Worm (Caenorhabditis elegans) whole organism, young adult: ENCODE results near the gene T03F6.3.

Experiments used
- B0035.1 ChIP-seq: sonication (generic microtip); optimal IDR thresholded peaks from 2 replicates; lab custom pipeline; 2016; ENCODE audit warnings: missing genetic modification characterization, mild to moderate bottlenecking, missing compliant biosample characterization, missing genotype, missing genetic modification reagents
- C17E4.6 ChIP-seq: fragments of 200-800 bp; sonication (Bioruptor generic); IDR thresholded peaks from 2 replicates; pipeline ENCODE4 v1.3.6; 2022; ENCODE audit warnings: missing genetic modification reagents, missing genetic modification characterization, missing compliant biosample characterization
- F23B12.7 ChIP-seq: sonication (generic microtip); optimal IDR thresholded peaks from 2 replicates; lab custom pipeline; 2017; ENCODE audit warnings: missing genetic modification characterization, mild to moderate bottlenecking, missing compliant biosample characterization, antibody characterized with exemption, moderate library complexity; ENCODE audit not compliant: insufficient read depth
- F49E8.2 ChIP-seq: sonication (generic microtip); optimal IDR thresholded peaks from 3 replicates; lab custom pipeline; 2017; ENCODE audit warnings: missing genetic modification characterization, mild to moderate bottlenecking, missing compliant biosample characterization, antibody characterized with exemption, moderate library complexity; ENCODE audit not compliant: insufficient read depth
- F52B5.7 ChIP-seq: sonication (generic microtip); optimal IDR thresholded peaks from 2 replicates; lab custom pipeline; 2016; ENCODE audit warnings: mild to moderate bottlenecking, missing genetic modification characterization, missing compliant biosample characterization
- F55B11.4 ChIP-seq: sonication (generic microtip); optimal IDR thresholded peaks from 2 replicates; lab custom pipeline; 2016; ENCODE audit warnings: missing compliant biosample characterization, missing genetic modification characterization, borderline replicate concordance; ENCODE audit not compliant: insufficient read depth
- F57C9.4 ChIP-seq: sonication (generic microtip); optimal IDR thresholded peaks from 2 replicates; lab custom pipeline; 2017; ENCODE audit warnings: mild to moderate bottlenecking, missing genetic modification characterization, missing compliant biosample characterization
- K11D2.4 ChIP-seq: fragments of 200-800 bp; sonication (Bioruptor generic); IDR thresholded peaks from 2 replicates; pipeline ENCODE4 v1.3.6; 2022; ENCODE audit warnings: missing genetic modification reagents, missing genetic modification characterization, missing compliant biosample characterization
- Y53G8AR.9 ChIP-seq: fragments of 200-800 bp; sonication (Bioruptor generic); conservative IDR thresholded peaks from 2 replicates; pipeline ENCODE4 v1.3.6; 2022; ENCODE audit warnings: missing genetic modification reagents, missing genetic modification characterization, missing compliant biosample characterization
- Y56A3A.18 ChIP-seq: fragments of 200-800 bp; sonication (Bioruptor generic); IDR thresholded peaks from 2 replicates; pipeline ENCODE4 v1.3.6; 2022; ENCODE audit warnings: missing genetic modification reagents, missing genetic modification characterization, missing compliant biosample characterization
- Y79H2A.3 ChIP-seq: fragments of 200-800 bp; sonication (Bioruptor generic); conservative IDR thresholded peaks from 2 replicates; pipeline ENCODE4 v1.3.6; 2022; ENCODE audit warnings: missing genetic modification reagents, missing genetic modification characterization, missing compliant biosample characterization
- ZK185.1 ChIP-seq: sonication (generic microtip); optimal IDR thresholded peaks from 2 replicates; lab custom pipeline; 2016; ENCODE audit warnings: mild to moderate bottlenecking, missing genetic modification characterization, missing compliant biosample characterization; ENCODE audit not compliant: poor library complexity, severe bottlenecking
- aptf-3 ChIP-seq: fragments of 200-800 bp; sonication (Bioruptor generic); IDR thresholded peaks from 2 replicates; pipeline ENCODE4 v1.3.6; 2022; ENCODE audit warnings: missing genetic modification characterization, missing compliant biosample characterization
- atf-7 ChIP-seq: sonication (generic microtip); optimal IDR thresholded peaks from 2 replicates; lab custom pipeline; 2017; ENCODE audit warnings: mild to moderate bottlenecking, missing genetic modification characterization, missing compliant biosample characterization
- cebp-1 ChIP-seq, 2 experiments: fragments of 200-800 bp in 1 of 2; sonication (Bioruptor generic) in 1 of 2; sonication (generic microtip) in 1 of 2; IDR thresholded peaks in 1 of 2; optimal IDR thresholded peaks in 1 of 2; 2 replicates each; pipeline versions ENCODE4 v1.3.6 to Lab custom; 2017 to 2022; ENCODE audit warnings: missing compliant biosample characterization in 2 of 2, missing genetic modification characterization in 2 of 2, mild to moderate bottlenecking in 1 of 2, missing genetic modification reagents in 1 of 2, moderate library complexity in 1 of 2
- cebp-2 ChIP-seq: fragments of 200-800 bp; sonication (Bioruptor generic); IDR thresholded peaks from 2 replicates; pipeline ENCODE4 v1.3.6; 2022; ENCODE audit warnings: missing genetic modification characterization, missing compliant biosample characterization
- ceh-100 ChIP-seq: fragments of 200-800 bp; sonication (Bioruptor generic); IDR thresholded peaks from 2 replicates; pipeline ENCODE4 v1.3.6; 2022; ENCODE audit warnings: missing genetic modification reagents, missing genetic modification characterization, missing compliant biosample characterization
- ceh-27 ChIP-seq: fragments of 200-800 bp; sonication (Bioruptor generic); optimal IDR thresholded peaks from 2 replicates; lab custom pipeline; 2018; ENCODE audit warnings: mild to moderate bottlenecking, missing genetic modification characterization, moderate library complexity, missing compliant biosample characterization
- ceh-40 ChIP-seq: fragments of 200-800 bp; sonication (Bioruptor generic); IDR thresholded peaks from 2 replicates; pipeline ENCODE4 v1.3.6; 2022; ENCODE audit warnings: missing genetic modification characterization, missing compliant biosample characterization
- dpff-1 ChIP-seq: sonication (generic microtip); optimal IDR thresholded peaks from 2 replicates; lab custom pipeline; 2017; ENCODE audit warnings: mild to moderate bottlenecking, missing genetic modification characterization, missing compliant biosample characterization
- dpl-1 ChIP-seq: fragments of 150-350 bp; optimal IDR thresholded peaks from 2 replicates; lab custom pipeline; 2014; ENCODE audit warnings: missing biosample characterization, missing genetic modification reagents, missing genetic modification characterization
- egrh-3 ChIP-seq: fragments of 200-800 bp; sonication (Bioruptor generic); IDR thresholded peaks from 2 replicates; pipeline ENCODE4 v1.3.6; 2022; ENCODE audit warnings: missing genetic modification reagents, missing genetic modification characterization, missing compliant biosample characterization
- ets-4 ChIP-seq: fragments of 200-800 bp; sonication (Bioruptor generic); optimal IDR thresholded peaks from 2 replicates; lab custom pipeline; 2018; ENCODE audit warnings: mild to moderate bottlenecking, missing genetic modification characterization, missing compliant biosample characterization
- hlh-26 ChIP-seq: fragments of 200-800 bp; sonication (Bioruptor generic); conservative IDR thresholded peaks from 2 replicates; pipeline ENCODE4 v1.3.6; 2022; ENCODE audit warnings: missing genetic modification reagents, missing genetic modification characterization, missing compliant biosample characterization
- hmg-1.2 ChIP-seq: fragments of 200-800 bp; sonication (Bioruptor generic); IDR thresholded peaks from 2 replicates; pipeline ENCODE4 v1.3.6; 2022; ENCODE audit warnings: missing genetic modification reagents, missing genetic modification characterization, missing compliant biosample characterization
- let-607 ChIP-seq, 2 experiments: fragments of 200-800 bp in 1 of 2; sonication (Bioruptor generic) in 1 of 2; sonication (generic microtip) in 1 of 2; optimal IDR thresholded peaks; 2 replicates each; lab custom pipeline; 2016 to 2018; ENCODE audit warnings: mild to moderate bottlenecking in 2 of 2, missing compliant biosample characterization in 2 of 2, missing genetic modification characterization in 2 of 2, moderate library complexity in 2 of 2, missing genotype in 1 of 2
- lin-35 ChIP-seq, 3 experiments: fragments of 150-350 bp in 2 of 3; sonication (generic microtip) in 1 of 3; optimal IDR thresholded peaks; 2 replicates each; lab custom pipeline; 2014 to 2018; ENCODE audit warnings: missing biosample characterization in 3 of 3, missing genetic modification characterization in 3 of 3, missing genetic modification reagents in 3 of 3
- lin-40 ChIP-seq: sonication (generic microtip); optimal IDR thresholded peaks from 2 replicates; lab custom pipeline; 2016; ENCODE audit warnings: missing genetic modification characterization, mild to moderate bottlenecking, missing compliant biosample characterization, missing genotype, missing genetic modification reagents
- madf-10 ChIP-seq: sonication (generic microtip); optimal IDR thresholded peaks from 2 replicates; lab custom pipeline; 2016; ENCODE audit warnings: mild to moderate bottlenecking, missing genetic modification characterization, missing compliant biosample characterization
- mel-28 ChIP-seq: sonication (generic microtip); optimal IDR thresholded peaks from 2 replicates; lab custom pipeline; 2016; ENCODE audit warnings: borderline replicate concordance, mild to moderate bottlenecking, missing genetic modification characterization, missing compliant biosample characterization
- mes-4 ChIP-seq: sonication (generic microtip); optimal IDR thresholded peaks from 2 replicates; lab custom pipeline; 2016; ENCODE audit warnings: missing genotype, missing genetic modification characterization, missing compliant biosample characterization
- mxl-1 ChIP-seq: sonication (generic microtip); optimal IDR thresholded peaks from 2 replicates; lab custom pipeline; 2016; ENCODE audit warnings: missing genetic modification characterization, missing compliant biosample characterization
- nfya-1 ChIP-seq: sonication (generic microtip); optimal IDR thresholded peaks from 2 replicates; lab custom pipeline; 2017; ENCODE audit warnings: antibody characterized with exemption, missing compliant biosample characterization, missing genetic modification characterization, borderline replicate concordance; ENCODE audit not compliant: insufficient read depth
- nhr-179 ChIP-seq: sonication (generic microtip); optimal IDR thresholded peaks from 2 replicates; lab custom pipeline; 2016; ENCODE audit warnings: mild to moderate bottlenecking, missing genetic modification characterization, missing compliant biosample characterization
- nhr-27 ChIP-seq: fragments of 200-800 bp; sonication (Bioruptor generic); optimal IDR thresholded peaks from 2 replicates; lab custom pipeline; 2018; ENCODE audit warnings: mild to moderate bottlenecking, missing genetic modification characterization, moderate library complexity, missing compliant biosample characterization
- nhr-90 ChIP-seq: sonication (generic microtip); optimal IDR thresholded peaks from 2 replicates; lab custom pipeline; 2016; ENCODE audit warnings: missing genotype, mild to moderate bottlenecking, missing genetic modification characterization, missing compliant biosample characterization
- pbrm-1 ChIP-seq: fragments of 200-800 bp; sonication (Bioruptor generic); IDR thresholded peaks from 2 replicates; pipeline ENCODE4 v1.3.6; 2022; ENCODE audit warnings: missing genetic modification reagents, missing genetic modification characterization, missing compliant biosample characterization
- pha-4 ChIP-seq: fragments of 150-350 bp; sonication (generic microtip); optimal IDR thresholded peaks from 2 replicates; lab custom pipeline; 2014; ENCODE audit warnings: missing biosample characterization, missing genetic modification reagents, missing genetic modification characterization
- rcor-1 ChIP-seq: fragments of 200-800 bp; sonication (Bioruptor generic); IDR thresholded peaks from 2 replicates; pipeline ENCODE4 v1.3.6; 2022; ENCODE audit warnings: missing genetic modification reagents, missing genetic modification characterization, missing compliant biosample characterization
- rec-8 ChIP-seq, 2 experiments: sonication (generic microtip); optimal IDR thresholded peaks; 2 replicates each; lab custom pipeline; 2016; ENCODE audit warnings: mild to moderate bottlenecking in 2 of 2, missing genetic modification characterization in 2 of 2, missing genetic modification reagents in 2 of 2, missing genotype in 2 of 2, missing biosample characterization in 1 of 2, missing compliant biosample characterization in 1 of 2, moderate library complexity in 1 of 2
- snpc-4 ChIP-seq, 5 experiments: fragments of 150-350 bp in 1 of 5; sonication (generic microtip) in 4 of 5; optimal IDR thresholded peaks; 2 replicates each; lab custom pipeline; 2014 to 2018; ENCODE audit warnings: missing genetic modification characterization in 5 of 5, missing biosample characterization in 3 of 5, antibody characterized with exemption in 2 of 5, mild to moderate bottlenecking in 2 of 5, missing compliant biosample characterization in 2 of 5, missing genotype in 2 of 5, moderate library complexity in 2 of 5, missing genetic modification reagents in 1 of 5
- tbx-9 ChIP-seq: sonication (generic microtip); optimal IDR thresholded peaks from 2 replicates; lab custom pipeline; 2016; ENCODE audit warnings: borderline replicate concordance, missing genetic modification characterization, inconsistent platforms, missing compliant biosample characterization
- tlf-1 ChIP-seq: fragments of 200-800 bp; sonication (Bioruptor generic); optimal IDR thresholded peaks from 2 replicates; lab custom pipeline; 2018; ENCODE audit warnings: mild to moderate bottlenecking, missing genetic modification characterization, missing compliant biosample characterization
- xnd-1 ChIP-seq: sonication (generic microtip); optimal IDR thresholded peaks from 2 replicates; lab custom pipeline; 2016; ENCODE audit warnings: missing genotype, missing genetic modification reagents, missing genetic modification characterization, missing compliant biosample characterization
- ztf-6 ChIP-seq: fragments of 200-800 bp; sonication (Bioruptor generic); IDR thresholded peaks from 2 replicates; pipeline ENCODE4 v1.3.6; 2022; ENCODE audit warnings: missing genetic modification reagents, missing genetic modification characterization, missing compliant biosample characterization

T03F6.3 gene

ce11 chrIII:13344538-13345136, 44.6 kb upstream of the T03F6.3 start, which contains the start of gene acaa-2 (continued):
- TF ChIP-seq K11D2.4 (GFP tag; lab: Robert Waterston, UW): no peak
- TF ChIP-seq Y56A3A.18 (GFP tag; lab: Robert Waterston, UW): no peak
- peak; percentile 12 for TF ChIP-seq lin-40 (tag; lab: Kevin White, UChicago)
- TF ChIP-seq ztf-6 (GFP tag; lab: Robert Waterston, UW): no peak
- no peak for TF ChIP-seq let-607 (tag; optimal IDR thresholded peaks at IDR 0.05; lab: Kevin White, UChicago)
- TF ChIP-seq snpc-4 (GFP tag; optimal IDR thresholded peaks at IDR 0.05; lab: Kevin White, UChicago): no peak
- TF ChIP-seq snpc-4 (tag; optimal IDR thresholded peaks at IDR 0.05; lab: Kevin White, UChicago): peak in 2 of 4 experiments; percentile 13 to 18
- TF ChIP-seq nfya-1 (tag; lab: Kevin White, UChicago): no peak
- TF ChIP-seq ceh-40: 0 out of 2 replicates have a peak, but pooled peaks have one; percentile 7
- TF ChIP-seq hmg-1.2 (GFP tag; lab: Robert Waterston, UW): peak; percentile 26; the same call in 1 of the 2 replicates
- TF ChIP-seq F49E8.2 (tag; lab: Kevin White, UChicago): peak; percentile 24
- TF ChIP-seq egrh-3 (GFP tag; lab: Robert Waterston, UW): no peak
- 0 out of 2 replicates have a peak, but pooled peaks have one; percentile 18 for TF ChIP-seq cebp-2
- TF ChIP-seq cebp-1 (GFP tag; IDR thresholded peaks at IDR 0.05; lab: Robert Waterston, UW): no peak
- peak; percentile 15 for TF ChIP-seq cebp-1 (tag; optimal IDR thresholded peaks at IDR 0.05; lab: Kevin White, UChicago)
- peak; percentile 9; the same call in 1 of the 2 replicates for TF ChIP-seq pbrm-1 (GFP tag; lab: Robert Waterston, UW)
- TF ChIP-seq F52B5.7: no peak

ce11 chrIII:13346785-13347184, 42.4 kb upstream of the T03F6.3 start, which contains the start of gene mtm-6:
Gene mtm-6 (plus strand): TSS chrIII:13347085.
- TF ChIP-seq tbx-9 (tag; lab: Kevin White, UChicago) (no peak), Y79H2A.3 (GFP tag; lab: Robert Waterston, UW) (no peak), xnd-1 (tag; lab: Kevin White, UChicago) (no peak), dpff-1 (tag; lab: Kevin White, UChicago) (no peak), ets-4 (GFP tag; lab: Kevin White, UChicago) (no peak), mel-28 (tag; lab: Kevin White, UChicago) (no peak), mxl-1 (tag; lab: Kevin White, UChicago) (no peak), nhr-179 (tag; lab: Kevin White, UChicago) (no peak), B0035.1 (tag; lab: Kevin White, UChicago) (no peak), mes-4 (no peak), ceh-27 (no peak), hlh-26 (no peak), tlf-1 (GFP tag; lab: Kevin White, UChicago) (peak; percentile 41), Y53G8AR.9 (GFP tag; lab: Robert Waterston, UW) (no peak), aptf-3 (GFP tag; lab: Robert Waterston, UW) (no peak), F57C9.4 (no peak), atf-7 (tag; lab: Kevin White, UChicago) (peak; percentile 27), nhr-90 (tag; lab: Kevin White, UChicago) (no peak), dpl-1 (GFP tag; lab: Kevin White, UChicago) (no peak), rec-8 (tag; optimal IDR thresholded peaks at IDR 0.05; lab: Kevin White, UChicago) (no peak), lin-35 (GFP tag; optimal IDR thresholded peaks at IDR 0.05; lab: Kevin White, UChicago) (no peak), madf-10 (tag; lab: Kevin White, UChicago) (no peak), nhr-27 (no peak), ZK185.1 (no peak), pha-4 (tag; lab: Kevin White, UChicago) (no peak), ceh-100 (GFP tag; lab: Robert Waterston, UW) (no peak), F55B11.4 (tag; lab: Kevin White, UChicago) (no peak), F23B12.7 (tag; lab: Kevin White, UChicago) (no peak), C17E4.6 (GFP tag; lab: Robert Waterston, UW) (no peak), rcor-1 (GFP tag; lab: Robert Waterston, UW) (no peak)
